In the genomic region with DNA sequence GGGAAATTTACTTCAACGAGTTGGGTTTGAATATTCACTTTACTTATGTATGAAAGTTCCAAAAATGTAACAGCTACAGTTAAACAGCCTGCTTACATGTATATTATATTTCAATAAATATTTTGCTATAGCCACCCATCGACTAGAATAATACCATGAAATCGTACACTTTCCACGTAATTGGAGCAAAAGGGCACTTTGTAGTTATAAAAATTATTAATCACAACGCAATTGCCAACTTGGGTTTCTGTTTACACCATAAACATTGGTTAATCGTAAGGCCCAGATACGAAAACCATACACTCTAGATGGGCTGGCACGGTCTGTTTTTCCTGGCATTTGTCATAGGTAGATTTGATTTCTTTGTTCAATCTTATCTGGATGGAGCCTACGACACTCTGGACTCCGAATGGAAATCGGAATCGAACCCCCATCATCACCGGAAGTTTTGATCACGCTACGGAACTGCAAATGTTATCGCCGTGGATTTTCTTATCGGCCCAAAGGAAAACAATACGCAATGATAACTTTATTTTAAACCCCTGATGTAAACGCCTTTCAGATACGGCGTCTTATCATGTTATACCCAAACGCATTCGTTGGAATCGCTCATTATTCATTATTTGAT, we compare ENCODE assay signal across 1 fruit fly cellular context.
TF ChIP-seq lines count a peak whose summit lies in the region.

Gene fig (minus strand): TSS at position 51 of the 628 bp plus-strand sequence.

TF ChIP-seq in whole organism, embryonic, 481 proteins besides CTCF, POLR2A, EP300 and RAD21 (continued from another document):
- TF ChIP-seq gcm2 (GFP tag; optimal IDR thresholded peaks at IDR 0.05; lab: Kevin White, UChicago), result no peak
- no peak for TF ChIP-seq stc (GFP tag; IDR thresholded peaks at IDR 0.05; lab: Robert Waterston, UW)
- TF ChIP-seq CG11696 (GFP tag; IDR thresholded peaks at IDR 0.05; lab: Robert Waterston, UW), result no peak
- TF ChIP-seq CG10147 (GFP tag; optimal IDR thresholded peaks at IDR 0.05; lab: Kevin White, UChicago), result no peak
- no peak for TF ChIP-seq ci (GFP tag; IDR thresholded peaks at IDR 0.05; lab: Robert Waterston, UW)
- TF ChIP-seq bowl (GFP tag; IDR thresholded peaks at IDR 0.05; lab: Robert Waterston, UW), result no peak
- no peak for TF ChIP-seq Gug (GFP tag; IDR thresholded peaks at IDR 0.05; lab: Robert Waterston, UW)
- TF ChIP-seq CG31224 (GFP tag; IDR thresholded peaks at IDR 0.05; lab: Robert Waterston, UW), result no peak
- TF ChIP-seq CG7556 (GFP tag; optimal IDR thresholded peaks at IDR 0.05; lab: Kevin White, UChicago), result no peak
- TF ChIP-seq Meics (GFP tag; optimal IDR thresholded peaks at IDR 0.05; lab: Kevin White, UChicago), result no peak
- TF ChIP-seq CG17186 (GFP tag; optimal IDR thresholded peaks at IDR 0.05; lab: Kevin White, UChicago), result no peak
- no peak for TF ChIP-seq nom (GFP tag; optimal IDR thresholded peaks at IDR 0.05; lab: Kevin White, UChicago)
- no peak for TF ChIP-seq peb (GFP tag; IDR thresholded peaks at IDR 0.05; lab: Robert Waterston, UW)
- TF ChIP-seq CG11093 (GFP tag; IDR thresholded peaks at IDR 0.05; lab: Robert Waterston, UW), result no peak
- TF ChIP-seq Dad (GFP tag; optimal IDR thresholded peaks at IDR 0.05; lab: Kevin White, UChicago), result no peak
- no peak for TF ChIP-seq Kr (GFP tag; optimal IDR thresholded peaks at IDR 0.05; lab: Kevin White, UChicago)
- TF ChIP-seq H15 (GFP tag; IDR thresholded peaks at IDR 0.05; lab: Robert Waterston, UW), result no peak
- peak; percentile 4 for TF ChIP-seq Hmr (GFP tag; optimal IDR thresholded peaks at IDR 0.05; lab: Kevin White, UChicago)
- TF ChIP-seq CG17359 (tag; optimal IDR thresholded peaks at IDR 0.05; lab: Kevin White, UChicago), result no peak
- TF ChIP-seq B-H2 (GFP tag; optimal IDR thresholded peaks at IDR 0.05; lab: Kevin White, UChicago), result no peak
- no peak for TF ChIP-seq lola (GFP tag; optimal IDR thresholded peaks at IDR 0.05; lab: Kevin White, UChicago)
- TF ChIP-seq hb (GFP tag; IDR thresholded peaks at IDR 0.05; lab: Robert Waterston, UW; ENCODE audit: partially characterized antibody), result no peak
- TF ChIP-seq Ravus (GFP tag; IDR thresholded peaks at IDR 0.05; lab: Robert Waterston, UW), result no peak
- no peak for TF ChIP-seq Ada2b (GFP tag; IDR thresholded peaks at IDR 0.05; lab: Robert Waterston, UW)
- no peak for TF ChIP-seq CG4404 (GFP tag; IDR thresholded peaks at IDR 0.05; lab: Robert Waterston, UW)
- TF ChIP-seq pros (GFP tag; optimal IDR thresholded peaks at IDR 0.05; lab: Kevin White, UChicago), result no peak
- TF ChIP-seq repo (GFP tag; optimal IDR thresholded peaks at IDR 0.05; lab: Kevin White, UChicago), result no peak
- TF ChIP-seq CG14050 (GFP tag; IDR thresholded peaks at IDR 0.05; lab: Robert Waterston, UW), result no peak
- TF ChIP-seq CG8359 (GFP tag; optimal IDR thresholded peaks at IDR 0.05; lab: Kevin White, UChicago; ENCODE audit: borderline replicate concordance), result no peak
- no peak for TF ChIP-seq CG16779 (GFP tag; IDR thresholded peaks at IDR 0.05; lab: Robert Waterston, UW)
- no peak for TF ChIP-seq pnt (GFP tag; optimal IDR thresholded peaks at IDR 0.05; lab: Kevin White, UChicago)
- TF ChIP-seq Ssrp (tag; optimal IDR thresholded peaks at IDR 0.05; lab: Kevin White, UChicago), result no peak
- no peak for TF ChIP-seq Camta (GFP tag; optimal IDR thresholded peaks at IDR 0.05; lab: Kevin White, UChicago)
- no peak for TF ChIP-seq Taf1 (GFP tag; IDR thresholded peaks at IDR 0.05; lab: Robert Waterston, UW)
- no peak for TF ChIP-seq wek (GFP tag; optimal IDR thresholded peaks at IDR 0.05; lab: Kevin White, UChicago)
